Worm (Caenorhabditis elegans) whole organism, late embryonic: ENCODE data around the gene ges-1.

Experiments
- C38D4.7 ChIP-seq: fragments of 200-800 bp; sonication (Bioruptor generic); optimal IDR thresholded peaks from 2 replicates; lab custom pipeline; 2018; ENCODE audit warnings: mild to moderate bottlenecking, missing genetic modification characterization, moderate library complexity, missing compliant biosample characterization
- ceh-6 ChIP-seq: fragments of 200-800 bp; sonication (Bioruptor generic); optimal IDR thresholded peaks from 2 replicates; lab custom pipeline; 2018; ENCODE audit warnings: mild to moderate bottlenecking, missing genetic modification characterization, missing compliant biosample characterization
- ceh-9 ChIP-seq: sonication (generic microtip); optimal IDR thresholded peaks from 2 replicates; lab custom pipeline; 2016; ENCODE audit warnings: mild to moderate bottlenecking, missing genetic modification characterization, inconsistent platforms, missing compliant biosample characterization
- hlh-15 ChIP-seq: sonication (generic microtip); optimal IDR thresholded peaks from 2 replicates; lab custom pipeline; 2016; ENCODE audit warnings: missing genetic modification characterization, missing compliant biosample characterization
- hlh-30 ChIP-seq: sonication (generic microtip); optimal IDR thresholded peaks from 2 replicates; lab custom pipeline; 2017; ENCODE audit warnings: antibody characterized with exemption, missing genetic modification characterization, missing compliant biosample characterization; ENCODE audit not compliant: insufficient read depth
- lim-6 ChIP-seq: sonication (generic microtip); optimal IDR thresholded peaks from 2 replicates; lab custom pipeline; 2016; ENCODE audit warnings: missing genetic modification characterization, missing compliant biosample characterization
- pag-3 ChIP-seq: sonication (generic microtip); optimal IDR thresholded peaks from 2 replicates; lab custom pipeline; 2016; ENCODE audit warnings: missing compliant biosample characterization, missing genetic modification characterization, borderline replicate concordance
- pha-4 ChIP-seq: fragments of 150-350 bp; optimal IDR thresholded peaks from 2 replicates; lab custom pipeline; 2018; ENCODE audit warnings: missing biosample characterization, missing genetic modification reagents, missing genetic modification characterization
- ref-2 ChIP-seq: sonication (generic microtip); optimal IDR thresholded peaks from 2 replicates; lab custom pipeline; 2016; ENCODE audit warnings: missing genetic modification characterization, missing compliant biosample characterization
- tbx-2 ChIP-seq: sonication (generic microtip); optimal IDR thresholded peaks from 2 replicates; lab custom pipeline; 2016; ENCODE audit warnings: missing genetic modification characterization, missing compliant biosample characterization
- zip-5 ChIP-seq: sonication (generic microtip); optimal IDR thresholded peaks from 2 replicates; lab custom pipeline; 2016; ENCODE audit warnings: missing genetic modification characterization, missing compliant biosample characterization

The ges-1 gene

ce11 chrV:1378010-1378409, 53.9 kb downstream of the ges-1 start:
- TF ChIP-seq ceh-6 (GFP tag; lab: Kevin White, UChicago) (no peak), hlh-30 (tag; lab: Kevin White, UChicago) (no peak), pag-3 (no peak), hlh-15 (tag; lab: Kevin White, UChicago) (no peak), lim-6 (tag; lab: Kevin White, UChicago) (no peak), C38D4.7 (no peak), tbx-2 (no peak), ceh-9 (no peak), zip-5 (tag; lab: Kevin White, UChicago) (no peak), ref-2 (tag; lab: Kevin White, UChicago) (no peak), pha-4 (tag; lab: Kevin White, UChicago) (no peak)
